Worm (Caenorhabditis elegans) whole organism, L4 larva: Measurements from ENCODE around the gene rpy-1.

ENCODE experiments used
- F44E2.7 ChIP-seq: fragments of 200-800 bp; sonication (Bioruptor generic); IDR thresholded peaks from 2 replicates; pipeline ENCODE4 v2.1.2; 2022; ENCODE audit warnings: missing genetic modification characterization, missing compliant biosample characterization
- F49E8.2 ChIP-seq: sonication (generic microtip); optimal IDR thresholded peaks from 2 replicates; lab custom pipeline; 2016; ENCODE audit warnings: missing compliant biosample characterization, mild to moderate bottlenecking, missing genetic modification characterization, borderline replicate concordance
- R02D3.7 ChIP-seq: fragments of 150-350 bp; sonication (generic microtip); optimal IDR thresholded peaks from 3 replicates; lab custom pipeline; 2014; ENCODE audit warnings: missing biosample characterization, missing genetic modification characterization
- Y5F2A.4 ChIP-seq: fragments of 200-800 bp; sonication (Bioruptor generic); optimal IDR thresholded peaks from 2 replicates; lab custom pipeline; 2018; ENCODE audit warnings: mild to moderate bottlenecking, missing genetic modification characterization, missing compliant biosample characterization
- aha-1 ChIP-seq: fragments of 150-350 bp; peaks from one replicate; lab custom pipeline; 2014; ENCODE audit warnings: missing biosample characterization, missing genetic modification characterization
- ceh-82 ChIP-seq: sonication (generic microtip); optimal IDR thresholded peaks from 2 replicates; lab custom pipeline; 2017; ENCODE audit warnings: missing biosample characterization, missing genetic modification characterization
- daf-12 ChIP-seq: fragments of 150-350 bp; optimal IDR thresholded peaks from 2 replicates; lab custom pipeline; 2014; ENCODE audit warnings: missing biosample characterization, missing genetic modification reagents, missing genetic modification characterization
- dmd-6 ChIP-seq: fragments of 200-800 bp; sonication (Bioruptor generic); IDR thresholded peaks from 2 replicates; pipeline ENCODE4 v1.3.6; 2022; ENCODE audit warnings: missing genetic modification reagents, missing genetic modification characterization, missing compliant biosample characterization
- dmd-8 ChIP-seq: fragments of 200-800 bp; sonication (Bioruptor generic); IDR thresholded peaks from 2 replicates; pipeline ENCODE4 v1.3.6; 2022; ENCODE audit warnings: missing genetic modification characterization, missing compliant biosample characterization
- dmd-9 ChIP-seq: fragments of 200-800 bp; sonication (Bioruptor generic); IDR thresholded peaks from 2 replicates; pipeline ENCODE4 v1.3.6; 2022; ENCODE audit warnings: missing genetic modification reagents, missing genetic modification characterization, missing compliant biosample characterization
- dve-1 ChIP-seq: sonication (generic microtip); optimal IDR thresholded peaks from 2 replicates; lab custom pipeline; 2017; ENCODE audit warnings: antibody characterized with exemption, mild to moderate bottlenecking, missing genetic modification characterization, missing compliant biosample characterization; ENCODE audit not compliant: insufficient read depth
- egl-43 ChIP-seq: fragments of 200-800 bp; sonication (Bioruptor generic); IDR thresholded peaks from 2 replicates; pipeline ENCODE4 v1.3.6; 2022; ENCODE audit warnings: missing genetic modification reagents, missing genetic modification characterization, missing compliant biosample characterization
- fkh-10 ChIP-seq: fragments of 150-350 bp; optimal IDR thresholded peaks from 2 replicates; lab custom pipeline; 2014; ENCODE audit warnings: missing biosample characterization, missing genetic modification reagents, missing genetic modification characterization
- fos-1 ChIP-seq: fragments of 150-350 bp; optimal IDR thresholded peaks from 2 replicates; lab custom pipeline; 2014; ENCODE audit warnings: missing biosample characterization, missing genetic modification characterization
- hif-1 ChIP-seq, 2 experiments: sonication (generic microtip); optimal IDR thresholded peaks; 2 replicates each; lab custom pipeline; 2016 to 2017; ENCODE audit warnings: missing compliant biosample characterization in 2 of 2, missing genetic modification characterization in 2 of 2, missing genetic modification reagents in 2 of 2, missing genotype in 2 of 2, mild to moderate bottlenecking in 1 of 2
- hlh-11 ChIP-seq: fragments of 200-800 bp; sonication (Bioruptor generic); optimal IDR thresholded peaks from 2 replicates; lab custom pipeline; 2018; ENCODE audit warnings: mild to moderate bottlenecking, missing genetic modification characterization, missing compliant biosample characterization
- hlh-30 ChIP-seq: sonication (generic microtip); optimal IDR thresholded peaks from 2 replicates; lab custom pipeline; 2017; ENCODE audit warnings: antibody characterized with exemption, mild to moderate bottlenecking, missing genetic modification characterization, missing compliant biosample characterization; ENCODE audit not compliant: insufficient read depth
- hmg-1.1 ChIP-seq: fragments of 200-800 bp; sonication (Bioruptor generic); IDR thresholded peaks from 2 replicates; pipeline ENCODE4 v1.3.6; 2022; ENCODE audit warnings: missing genetic modification reagents, missing genetic modification characterization, missing compliant biosample characterization
- jun-1 ChIP-seq: fragments of 150-350 bp; optimal IDR thresholded peaks from 2 replicates; lab custom pipeline; 2014; ENCODE audit warnings: missing biosample characterization, missing genetic modification reagents, missing genetic modification characterization
- lin-1 ChIP-seq: fragments of 200-800 bp; sonication (Bioruptor generic); IDR thresholded peaks from 2 replicates; pipeline ENCODE4 v1.3.6; 2022; ENCODE audit warnings: missing genetic modification reagents, missing genetic modification characterization, missing compliant biosample characterization
- lir-3 ChIP-seq: sonication (generic microtip); optimal IDR thresholded peaks from 2 replicates; lab custom pipeline; 2016; ENCODE audit warnings: mild to moderate bottlenecking, missing genetic modification characterization, missing compliant biosample characterization
- lsy-2 ChIP-seq, 2 experiments: fragments of 150-350 bp in 1 of 2; sonication (generic microtip) in 1 of 2; optimal IDR thresholded peaks; 2 replicates each; lab custom pipeline; 2014 to 2017; ENCODE audit warnings: missing biosample characterization in 2 of 2, missing genetic modification characterization in 2 of 2
- mdl-1 ChIP-seq, 2 experiments: fragments of 150-350 bp in 1 of 2; sonication (generic microtip) in 1 of 2; optimal IDR thresholded peaks; 2 replicates each; lab custom pipeline; 2014 to 2017; ENCODE audit warnings: missing biosample characterization in 2 of 2, missing genetic modification characterization in 2 of 2
- mxl-2 ChIP-seq: fragments of 200-800 bp; sonication (Bioruptor generic); conservative IDR thresholded peaks from 2 replicates; pipeline ENCODE4 v1.3.6; 2022; ENCODE audit warnings: missing genetic modification reagents, missing genetic modification characterization, missing compliant biosample characterization
- mxl-3 ChIP-seq: fragments of 200-800 bp; sonication (Bioruptor generic); optimal IDR thresholded peaks from 2 replicates; lab custom pipeline; 2018; ENCODE audit warnings: mild to moderate bottlenecking, missing genetic modification characterization, missing compliant biosample characterization
- nhr-11 ChIP-seq: fragments of 150-350 bp; optimal IDR thresholded peaks from 2 replicates; lab custom pipeline; 2014; ENCODE audit warnings: missing biosample characterization, missing genetic modification characterization
- nhr-28 ChIP-seq: fragments of 150-350 bp; optimal IDR thresholded peaks from 2 replicates; lab custom pipeline; 2014; ENCODE audit warnings: missing biosample characterization, missing genetic modification characterization
- php-3 ChIP-seq: fragments of 200-800 bp; sonication (Bioruptor generic); IDR thresholded peaks from 2 replicates; pipeline ENCODE4 v1.3.6; 2022; ENCODE audit warnings: missing genetic modification reagents, missing genetic modification characterization, missing compliant biosample characterization
- pqm-1 ChIP-seq: sonication (generic microtip); optimal IDR thresholded peaks from 2 replicates; lab custom pipeline; 2017; ENCODE audit warnings: missing biosample characterization, missing genetic modification characterization
- set-16 ChIP-seq: fragments of 200-800 bp; sonication (Bioruptor generic); IDR thresholded peaks from 2 replicates; pipeline ENCODE4 v1.3.6; 2022; ENCODE audit warnings: missing genetic modification reagents, missing genetic modification characterization, missing compliant biosample characterization
- skn-1 ChIP-seq: fragments of 150-350 bp; optimal IDR thresholded peaks from 2 replicates; lab custom pipeline; 2014; ENCODE audit warnings: missing biosample characterization, missing genetic modification characterization
- unc-62 ChIP-seq, 3 experiments: fragments of 150-350 bp in 1 of 3; sonication (generic microtip); optimal IDR thresholded peaks in 2 of 3; peaks in 1 of 3; 1 replicate in 1 of 3; 2 replicates in 2 of 3; lab custom pipeline; 2014 to 2017; ENCODE audit warnings: missing biosample characterization in 3 of 3, missing genetic modification characterization in 3 of 3, missing genetic modification reagents in 3 of 3, missing genotype in 1 of 3
- zip-11 ChIP-seq: fragments of 200-800 bp; sonication (Bioruptor generic); IDR thresholded peaks from 2 replicates; pipeline ENCODE4 v1.3.6; 2022; ENCODE audit warnings: missing genetic modification characterization, missing compliant biosample characterization
- ztf-7 ChIP-seq: fragments of 150-350 bp; optimal IDR thresholded peaks from 2 replicates; lab custom pipeline; 2014; ENCODE audit warnings: missing biosample characterization, missing genetic modification characterization

Gene rpy-1

DNA sequence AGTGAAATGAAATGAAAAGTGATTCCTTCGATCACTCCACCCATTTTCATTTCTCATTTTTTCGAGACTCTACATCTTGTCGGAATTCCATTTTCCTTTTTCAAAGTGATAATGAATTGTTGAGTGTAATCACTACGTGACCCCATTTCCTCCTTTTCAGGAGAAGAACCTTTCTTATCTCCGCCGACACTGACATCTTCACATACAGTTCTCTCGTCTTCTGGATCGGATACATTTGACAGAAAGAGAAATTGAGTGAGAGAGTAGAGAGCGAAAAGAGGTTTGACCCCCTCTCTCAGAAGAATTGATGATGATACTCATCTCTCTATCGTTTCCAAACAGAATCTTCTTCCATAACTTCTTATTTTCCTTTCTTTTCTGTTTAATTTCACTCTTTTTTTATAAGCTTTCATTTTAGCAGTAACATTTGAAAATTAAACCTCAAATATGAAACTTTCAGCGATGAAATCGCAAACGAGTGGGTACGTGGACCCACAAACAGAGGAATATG lies 8.4 kb upstream of the rpy-1 start, which contains the start of gene dpy-2:
Gene dpy-2, plus strand, starts transcription at position 461 of the 511 bp plus-strand sequence.
- TF ChIP-seq F49E8.2 (tag; lab: Kevin White, UChicago) (no peak), lin-1 (GFP tag; lab: Robert Waterston, UW) (no peak), zip-11 (GFP tag; lab: Robert Waterston, UW) (no peak), nhr-28 (tag; lab: Kevin White, UChicago) (peak; percentile 13), unc-62 (GFP tag; optimal IDR thresholded peaks at IDR 0.05 in 1 of 2; lab: Kevin White, UChicago) (peak in 1 of 2 experiments; percentile 61), unc-62 (tag; optimal IDR thresholded peaks at IDR 0.05; lab: Kevin White, UChicago) (no peak), aha-1 (peak; percentile 42)
- TF ChIP-seq, all 104 proteins: peak for 3

DNA sequence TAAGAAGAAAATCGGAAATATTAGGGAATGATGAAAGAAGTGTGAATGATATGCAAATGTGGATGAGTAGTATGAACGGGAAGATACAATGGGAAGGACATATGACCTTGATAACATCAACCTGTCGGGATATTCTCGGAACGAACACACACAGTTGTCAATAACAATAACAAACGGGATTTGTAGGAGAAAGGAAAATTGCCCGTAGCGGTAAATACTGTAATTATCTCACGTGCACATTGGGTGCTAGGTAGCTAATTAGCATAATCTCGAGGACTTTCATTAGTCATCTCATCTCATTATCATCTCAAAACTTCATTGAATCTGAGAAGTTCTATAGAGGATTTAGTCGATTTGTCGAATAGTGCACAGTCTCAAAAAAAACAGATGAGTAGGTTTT lies 7.6 kb upstream of the rpy-1 start:
- TF ChIP-seq hmg-1.1 (no peak), php-3 (GFP tag; lab: Robert Waterston, UW) (no peak), ceh-82 (tag; lab: Kevin White, UChicago) (no peak), lsy-2 (tag; optimal IDR thresholded peaks at IDR 0.05; lab: Kevin White, UChicago) (no peak), aha-1 (peak; percentile 45), egl-43 (no peak), nhr-11 (no peak)

DNA sequence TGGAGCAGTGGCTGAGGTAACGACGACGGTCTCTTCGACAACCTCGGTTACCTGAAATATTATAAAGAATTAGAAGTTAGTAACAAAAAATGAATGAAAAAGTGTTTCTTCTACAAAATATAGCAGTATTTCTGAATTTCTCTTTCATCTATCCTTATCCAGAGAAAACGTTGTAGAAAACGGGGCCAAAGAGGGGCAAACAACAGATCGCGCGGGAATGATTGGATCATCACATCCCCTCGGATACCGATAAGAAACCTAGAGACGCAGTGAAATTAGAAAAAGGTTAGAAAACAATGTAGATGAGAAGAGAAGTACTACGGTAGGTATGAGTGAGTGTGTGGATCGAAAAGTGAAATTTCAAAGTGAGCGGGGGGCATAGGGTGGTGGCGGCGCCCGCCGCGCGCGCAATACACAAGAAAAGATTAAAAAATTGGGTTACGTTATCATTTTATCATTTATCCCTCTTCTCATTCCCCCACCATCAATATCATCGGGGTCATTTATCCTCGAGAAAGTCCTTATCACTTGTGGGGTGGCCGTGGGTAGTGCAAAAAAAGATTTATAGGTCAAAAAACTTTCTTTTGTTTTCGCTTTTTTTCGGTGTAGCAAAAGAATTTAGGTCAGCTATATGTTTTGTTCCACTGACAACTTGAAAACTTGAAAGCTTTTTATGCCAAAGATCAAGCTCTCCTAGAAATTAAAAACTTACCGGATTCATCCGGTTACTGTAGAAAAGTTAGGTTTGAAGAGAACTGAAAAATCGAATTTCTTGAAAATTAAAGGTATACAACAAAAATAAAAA lies 6.9 kb upstream of the rpy-1 start, which contains the start of the genes dpy-10 and T14B4.19:
Gene dpy-10, minus strand, starts transcription at position 51 of the 805 bp plus-strand sequence.
Gene T14B4.19, minus strand, starts transcription at position 755 of the 805 bp plus-strand sequence.
- TF ChIP-seq nhr-28 (tag; lab: Kevin White, UChicago) (peak; percentile 44), dmd-6 (no peak), pqm-1 (tag; lab: Kevin White, UChicago) (no peak), fkh-10 (GFP tag; lab: Kevin White, UChicago) (no peak), hlh-30 (peak; percentile 41), hlh-11 (peak; percentile 61), lsy-2 (tag; optimal IDR thresholded peaks at IDR 0.05; lab: Kevin White, UChicago) (peak in 1 of 2 experiments; percentile 37), aha-1 (peak; percentile 3), php-3 (GFP tag; lab: Robert Waterston, UW) (no peak), dve-1 (no peak), R02D3.7 (tag; lab: Kevin White, UChicago) (no peak), dmd-8 (GFP tag; lab: Robert Waterston, UW) (no peak), hif-1 (tag; optimal IDR thresholded peaks at IDR 0.05; lab: Kevin White, UChicago) (no peak), mxl-3 (GFP tag; lab: Kevin White, UChicago) (peak; percentile 73), Y5F2A.4 (no peak), mdl-1 (tag; optimal IDR thresholded peaks at IDR 0.05; lab: Kevin White, UChicago) (peak in 1 of 2 experiments; percentile 27)

DNA sequence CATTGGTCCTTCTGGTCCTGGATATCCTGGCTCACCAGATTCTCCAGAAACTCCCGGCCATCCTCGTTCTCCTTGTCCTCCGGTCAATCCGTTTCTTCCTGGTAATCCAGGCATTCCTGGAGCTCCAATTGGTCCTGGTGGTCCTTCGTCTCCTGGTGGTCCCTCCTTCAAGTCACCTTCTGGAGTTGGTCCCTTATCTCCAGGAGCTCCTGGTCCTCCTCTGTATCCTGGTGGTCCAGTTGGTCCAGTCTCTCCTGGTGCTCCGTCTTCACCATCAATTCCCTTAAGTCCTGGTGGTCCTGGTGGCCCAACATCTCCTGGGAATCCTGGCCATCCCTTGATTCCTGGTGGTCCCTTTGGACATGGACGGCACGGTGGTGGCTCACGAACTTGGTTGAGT lies 5.2 kb upstream of the rpy-1 start:
- TF ChIP-seq jun-1, result no peak
- no peak for TF ChIP-seq fos-1 (tag; lab: Kevin White, UChicago)
- TF ChIP-seq ztf-7, result no peak
- TF ChIP-seq egl-43, result 0 out of 2 replicates have a peak, but pooled peaks have one; percentile 3
- no peak for TF ChIP-seq daf-12 (tag; lab: Kevin White, UChicago)
- TF ChIP-seq nhr-28 (tag; lab: Kevin White, UChicago), result no peak
- no peak for TF ChIP-seq dmd-6
- no peak for TF ChIP-seq F44E2.7 (GFP tag; lab: Robert Waterston, UW)
- TF ChIP-seq skn-1, result no peak
- TF ChIP-seq set-16 (GFP tag; lab: Robert Waterston, UW), result peak; percentile 74; the same call in 1 of the 2 replicates
- no peak for TF ChIP-seq mxl-2 (GFP tag; lab: Robert Waterston, UW)
- no peak for TF ChIP-seq dmd-9 (GFP tag; lab: Robert Waterston, UW)
- peak; percentile 11 for TF ChIP-seq aha-1
- no peak for TF ChIP-seq lir-3 (tag; lab: Kevin White, UChicago)
